Fruit fly (Drosophila melanogaster) Kc167 (cell line): Measurements from ENCODE around the gene m.

Experiments
- Myc ChIP-seq: fragments of >200 bp; optimal IDR thresholded peaks from 2 replicates; lab custom pipeline; 2017; ENCODE audit warnings: missing external identifiers
- Sin3A ChIP-seq: fragments of >200 bp; optimal IDR thresholded peaks from 2 replicates; lab custom pipeline; 2018; ENCODE audit warnings: missing external identifiers
- h ChIP-seq: fragments of >200 bp; optimal IDR thresholded peaks from 3 replicates; lab custom pipeline; 2018; ENCODE audit warnings: missing external identifiers
- insv ChIP-seq: fragments of >200 bp; optimal IDR thresholded peaks from 3 replicates; lab custom pipeline; 2018; ENCODE audit warnings: missing external identifiers
- psq ChIP-seq: fragments of >200 bp; optimal IDR thresholded peaks from 2 replicates; lab custom pipeline; 2017; ENCODE audit warnings: missing external identifiers
- ttk ChIP-seq: sonication (Bioruptor generic); optimal IDR thresholded peaks from 2 replicates; lab custom pipeline; 2017; ENCODE audit warnings: missing external identifiers

- no peak for TF ChIP-seq h (lab: Kevin White, UChicago)
- no peak for TF ChIP-seq ttk
- no peak for TF ChIP-seq Sin3A (lab: Kevin White, UChicago)
- TF ChIP-seq psq, result no peak
- no peak for TF ChIP-seq Myc
- no peak for TF ChIP-seq insv (lab: Kevin White, UChicago)
Observed at dm6 chrX:11717892-11718291, 36.2 kb upstream of the m start.
